Fruit fly (Drosophila melanogaster): ENCODE data around the gene CG13460.

CG13460 gene

DNA sequence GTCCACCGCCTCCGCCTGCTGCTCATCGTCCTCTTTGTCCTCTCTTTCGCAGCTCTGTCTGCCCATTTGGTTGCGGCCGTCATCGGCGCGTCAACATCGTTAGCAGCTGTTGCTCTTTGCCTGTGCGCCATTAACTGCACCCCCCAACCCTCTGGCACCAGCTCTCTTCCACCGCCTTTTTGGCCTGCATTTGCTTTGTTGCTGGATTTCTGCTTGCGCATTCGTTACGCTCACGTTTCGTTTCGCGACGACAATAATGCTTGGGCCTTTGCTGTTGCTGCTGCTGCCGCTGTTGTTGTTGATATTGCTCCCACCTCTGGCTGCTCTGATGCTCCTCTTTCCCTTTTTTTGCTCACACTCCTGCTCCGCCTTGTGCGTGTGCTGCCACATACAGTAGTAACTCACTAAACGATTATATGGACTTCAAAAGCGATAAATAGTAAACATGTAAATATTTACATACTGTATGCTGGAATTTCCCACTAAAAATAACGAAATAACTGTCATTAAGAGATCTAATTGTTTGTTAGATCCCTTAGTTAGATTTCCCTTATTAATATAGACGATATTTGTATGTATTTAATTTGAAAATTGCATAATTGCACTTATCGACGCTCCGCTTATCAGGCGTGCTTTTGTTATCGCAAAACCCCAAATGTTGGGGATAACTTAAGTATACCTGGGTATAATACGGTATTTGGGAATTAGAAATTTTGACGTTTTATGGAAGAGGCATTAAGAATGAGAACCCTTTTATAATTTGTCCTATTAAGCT, 40.3 kb upstream of the CG13460 start:
- no peak for TF ChIP-seq Pif1A (GFP tag; optimal IDR thresholded peaks at IDR 0.05)
- TF ChIP-seq fd96Ca (GFP tag; IDR thresholded peaks at IDR 0.05): peak; percentile 25; the same call in 1 of the 3 replicates
- TF ChIP-seq EcR (GFP tag; optimal IDR thresholded peaks at IDR 0.05): peak; percentile 83
- TF ChIP-seq CG32121 (GFP tag; IDR thresholded peaks at IDR 0.05): peak; percentile 60
- TF ChIP-seq CG17806 (tag; optimal IDR thresholded peaks at IDR 0.05): peak; percentile 25
- no peak; the same call in 1 of the 2 replicates for TF ChIP-seq CG12605 (GFP tag; IDR thresholded peaks at IDR 0.05)
- no peak for TF ChIP-seq Pif1B (GFP tag; optimal IDR thresholded peaks at IDR 0.05)
- TF ChIP-seq CG10348 (GFP tag; IDR thresholded peaks at IDR 0.05): 0 out of 2 replicates have a peak, but pooled peaks have one; percentile 7
- peak; percentile 37 for TF ChIP-seq CG15710 (tag; optimal IDR thresholded peaks at IDR 0.05)
- TF ChIP-seq rn (GFP tag; IDR thresholded peaks at IDR 0.05): no peak
- TF ChIP-seq Snoo (tag; optimal IDR thresholded peaks at IDR 0.05): peak; percentile 22
- peak; percentile 52 for TF ChIP-seq CG8159 (tag; optimal IDR thresholded peaks at IDR 0.05)
- TF ChIP-seq Ets98B (GFP tag; IDR thresholded peaks at IDR 0.05): peak; percentile 47; the same call in 1 of the 2 replicates
- TF ChIP-seq CG13204 (GFP tag; optimal IDR thresholded peaks at IDR 0.05): peak; percentile 99
- TF ChIP-seq CG9948 (tag; optimal IDR thresholded peaks at IDR 0.05): peak; percentile 7
- peak; percentile 2 for TF ChIP-seq CG14655 (GFP tag; optimal IDR thresholded peaks at IDR 0.05)
- TF ChIP-seq D1 (tag; optimal IDR thresholded peaks at IDR 0.05): peak; percentile 12
- TF ChIP-seq CG8301 (tag; optimal IDR thresholded peaks at IDR 0.05): peak; percentile 18
- peak; percentile 5 for TF ChIP-seq CG34367 (tag; optimal IDR thresholded peaks at IDR 0.05)
- peak; percentile 8 for TF ChIP-seq gl (tag; optimal IDR thresholded peaks at IDR 0.05)
- TF ChIP-seq CG4496 (GFP tag; IDR thresholded peaks at IDR 0.05): peak; percentile 71; the same call in 2 of the 3 replicates

DNA sequence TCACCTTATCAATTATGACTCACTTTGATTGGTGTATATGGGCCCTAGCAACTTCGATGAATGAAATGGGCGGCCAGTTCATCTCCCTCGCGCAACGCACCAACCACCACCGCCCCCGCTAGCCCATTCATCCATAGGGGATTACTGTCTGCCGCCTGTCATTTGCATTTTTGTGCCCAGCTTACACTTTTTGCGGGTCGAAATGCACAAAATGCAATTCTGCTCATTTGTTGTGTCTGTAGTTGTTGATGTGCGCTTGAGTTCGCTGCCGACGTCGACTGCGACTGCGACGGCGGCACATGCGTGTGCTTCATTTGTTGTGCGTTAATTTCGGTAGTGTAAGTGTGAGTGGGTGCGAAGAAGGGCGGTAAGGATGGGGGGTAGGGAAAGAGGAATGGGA, 39.5 kb upstream of the CG13460 start:
- no peak for TF ChIP-seq rn (GFP tag; IDR thresholded peaks at IDR 0.05)
- TF ChIP-seq EcR (GFP tag; optimal IDR thresholded peaks at IDR 0.05): no peak
- TF ChIP-seq CG17806 (tag; optimal IDR thresholded peaks at IDR 0.05): no peak
- no peak for TF ChIP-seq CG15710 (tag; optimal IDR thresholded peaks at IDR 0.05)
- no peak for TF ChIP-seq CG8301 (tag; optimal IDR thresholded peaks at IDR 0.05)
- TF ChIP-seq CG10348 (GFP tag; IDR thresholded peaks at IDR 0.05): no peak
- TF ChIP-seq Pif1B (GFP tag; optimal IDR thresholded peaks at IDR 0.05): no peak
- TF ChIP-seq Ets98B (GFP tag; IDR thresholded peaks at IDR 0.05): no peak
- TF ChIP-seq gl (tag; optimal IDR thresholded peaks at IDR 0.05): no peak
- no peak for TF ChIP-seq CG34367 (tag; optimal IDR thresholded peaks at IDR 0.05)
- no peak for TF ChIP-seq CG8159 (tag; optimal IDR thresholded peaks at IDR 0.05)
- no peak for TF ChIP-seq CG13204 (GFP tag; optimal IDR thresholded peaks at IDR 0.05)
- TF ChIP-seq CG12605 (GFP tag; IDR thresholded peaks at IDR 0.05): no peak
- TF ChIP-seq CG14655 (GFP tag; optimal IDR thresholded peaks at IDR 0.05): no peak
- no peak for TF ChIP-seq CG4496 (GFP tag; IDR thresholded peaks at IDR 0.05)
- no peak for TF ChIP-seq CG9948 (tag; optimal IDR thresholded peaks at IDR 0.05)
- TF ChIP-seq Snoo (tag; optimal IDR thresholded peaks at IDR 0.05): no peak
- no peak for TF ChIP-seq Pif1A (GFP tag; optimal IDR thresholded peaks at IDR 0.05)
- no peak for TF ChIP-seq fd96Ca (GFP tag; IDR thresholded peaks at IDR 0.05)

DNA sequence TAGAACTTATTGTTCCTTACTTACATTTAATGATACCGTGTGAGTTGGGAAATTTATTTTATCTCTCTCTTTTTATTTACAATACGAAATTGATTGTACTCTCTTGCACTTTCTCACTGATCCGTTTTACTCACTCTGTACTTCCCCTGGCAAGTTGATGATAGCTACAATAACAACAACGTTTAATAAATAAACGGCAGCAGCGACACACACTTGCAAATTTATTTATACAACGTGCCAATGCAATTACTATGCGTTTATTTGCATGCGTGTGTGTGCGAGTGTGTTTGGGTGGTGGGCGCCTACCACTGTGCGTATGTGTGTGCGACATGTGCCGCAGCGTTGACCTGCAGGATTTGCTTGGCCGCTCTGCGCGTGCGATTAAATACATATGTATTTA, 38.0 kb upstream of the CG13460 start:
- TF ChIP-seq CG13204 (GFP tag; optimal IDR thresholded peaks at IDR 0.05): peak; percentile 63
- no peak for TF ChIP-seq fd96Ca (GFP tag; IDR thresholded peaks at IDR 0.05)
- TF ChIP-seq EcR (GFP tag; optimal IDR thresholded peaks at IDR 0.05): peak; percentile 26

dm6 chr3L:15098659-15099512, 37.4 kb upstream of the CG13460 start:
- peak; percentile 75 for TF ChIP-seq rn (GFP tag; IDR thresholded peaks at IDR 0.05)
- peak; percentile 85 for TF ChIP-seq CG8301 (tag; optimal IDR thresholded peaks at IDR 0.05)
- TF ChIP-seq Ets98B (GFP tag; IDR thresholded peaks at IDR 0.05): peak; percentile 54
- TF ChIP-seq D1 (tag; optimal IDR thresholded peaks at IDR 0.05): peak; percentile 87
- TF ChIP-seq CG32121 (GFP tag; IDR thresholded peaks at IDR 0.05): peak; percentile 92
- TF ChIP-seq CG9948 (tag; optimal IDR thresholded peaks at IDR 0.05): peak; percentile 92
- no peak for TF ChIP-seq EcR (GFP tag; optimal IDR thresholded peaks at IDR 0.05)
- TF ChIP-seq Pif1A (GFP tag; optimal IDR thresholded peaks at IDR 0.05): peak; percentile 71
- TF ChIP-seq CG13204 (GFP tag; optimal IDR thresholded peaks at IDR 0.05): no peak
- peak; percentile 65 for TF ChIP-seq Pif1B (GFP tag; optimal IDR thresholded peaks at IDR 0.05)
- TF ChIP-seq CG14655 (GFP tag; optimal IDR thresholded peaks at IDR 0.05): peak; percentile 91
- TF ChIP-seq Snoo (tag; optimal IDR thresholded peaks at IDR 0.05): peak; percentile 49
- TF ChIP-seq CG17806 (tag; optimal IDR thresholded peaks at IDR 0.05): peak; percentile 82
- TF ChIP-seq CG34367 (tag; optimal IDR thresholded peaks at IDR 0.05): peak; percentile 58
- TF ChIP-seq gl (tag; optimal IDR thresholded peaks at IDR 0.05): peak; percentile 65
- TF ChIP-seq CG15710 (tag; optimal IDR thresholded peaks at IDR 0.05): peak; percentile 74
- peak; percentile 95 for TF ChIP-seq CG8159 (tag; optimal IDR thresholded peaks at IDR 0.05)
- TF ChIP-seq fd96Ca (GFP tag; IDR thresholded peaks at IDR 0.05): no peak
- TF ChIP-seq CG12605 (GFP tag; IDR thresholded peaks at IDR 0.05): peak; percentile 96
- TF ChIP-seq CG4496 (GFP tag; IDR thresholded peaks at IDR 0.05): peak; percentile 83
- no peak for TF ChIP-seq CG10348 (GFP tag; IDR thresholded peaks at IDR 0.05)

All from whole organism, pupa.